Worm (Caenorhabditis elegans): Measurements from ENCODE around the gene nep-8.

ce11 chrII:3443154-3443553 is 39.5 kb downstream of the nep-8 start, which contains the start of gene C16C8.22:
- TF ChIP-seq unc-55 (GFP tag; optimal IDR thresholded peaks at IDR 0.05) = no peak
- TF ChIP-seq sox-2 (GFP tag; IDR thresholded peaks at IDR 0.05) = no peak
- TF ChIP-seq K02D7.2 (tag; optimal IDR thresholded peaks at IDR 0.05) = no peak
- no peak for TF ChIP-seq pha-4 (tag; optimal IDR thresholded peaks at IDR 0.05)
- no peak for TF ChIP-seq tbx-7 (tag; optimal IDR thresholded peaks at IDR 0.05)
- no peak for TF ChIP-seq lin-11 (tag; optimal IDR thresholded peaks at IDR 0.05)
- no peak for TF ChIP-seq dmd-4 (tag; optimal IDR thresholded peaks at IDR 0.05; ENCODE audit: borderline replicate concordance)
- TF ChIP-seq nfya-1 (tag; optimal IDR thresholded peaks at IDR 0.05) = no peak
- no peak for TF ChIP-seq ama-1 (optimal IDR thresholded peaks at IDR 0.05)
- no peak for TF ChIP-seq ceh-48 (tag; optimal IDR thresholded peaks at IDR 0.05)

Measured in whole organism, late embryonic.